Worm (Caenorhabditis elegans) whole organism, L2 larva: Measurements from ENCODE around the gene C31B8.12.

ENCODE experiments used
- C34F6.9 ChIP-seq: fragments of 150-350 bp; optimal IDR thresholded peaks from 2 replicates; lab custom pipeline; 2014; ENCODE audit warnings: missing biosample characterization, missing genetic modification characterization
- R02D3.7 ChIP-seq: fragments of 150-350 bp; optimal IDR thresholded peaks from 2 replicates; lab custom pipeline; 2014; ENCODE audit warnings: missing biosample characterization, missing genetic modification characterization
- Y55F3AM.14 ChIP-seq: fragments of 200-800 bp; sonication (Bioruptor generic); optimal IDR thresholded peaks from 2 replicates; lab custom pipeline; 2018; ENCODE audit warnings: mild to moderate bottlenecking, missing genetic modification characterization, missing compliant biosample characterization
- ZK546.5 ChIP-seq: sonication (generic microtip); optimal IDR thresholded peaks from 2 replicates; lab custom pipeline; 2017; ENCODE audit warnings: missing biosample characterization, missing genetic modification characterization
- alr-1 ChIP-seq: fragments of 150-350 bp; optimal IDR thresholded peaks from 2 replicates; lab custom pipeline; 2014; ENCODE audit warnings: missing biosample characterization, missing genetic modification characterization
- aly-2 ChIP-seq: fragments of 150-350 bp; optimal IDR thresholded peaks from 2 replicates; lab custom pipeline; 2014; ENCODE audit warnings: missing biosample characterization, missing genetic modification characterization
- ama-1 ChIP-seq: fragments of 150-350 bp; optimal IDR thresholded peaks from 2 replicates; lab custom pipeline; 2018; ENCODE audit warnings: inconsistent platforms
- blmp-1 ChIP-seq: sonication (generic microtip); optimal IDR thresholded peaks from 2 replicates; lab custom pipeline; 2017; ENCODE audit warnings: missing genetic modification characterization, mild to moderate bottlenecking, missing compliant biosample characterization, antibody characterized with exemption, moderate library complexity; ENCODE audit not compliant: insufficient read depth
- ceh-82 ChIP-seq: fragments of 150-350 bp; optimal IDR thresholded peaks from 2 replicates; lab custom pipeline; 2014; ENCODE audit warnings: missing biosample characterization, missing genetic modification characterization
- crh-2 ChIP-seq: sonication (generic microtip); optimal IDR thresholded peaks from 2 replicates; lab custom pipeline; 2017; ENCODE audit warnings: missing biosample characterization, missing genetic modification characterization
- dmd-4 ChIP-seq: sonication (generic microtip); optimal IDR thresholded peaks from 2 replicates; lab custom pipeline; 2017; ENCODE audit warnings: missing biosample characterization, missing genetic modification characterization
- egl-27 ChIP-seq: sonication (generic microtip); optimal IDR thresholded peaks from 3 replicates; lab custom pipeline; 2017; ENCODE audit warnings: missing biosample characterization, missing genetic modification reagents, missing genetic modification characterization
- elt-1 ChIP-seq: fragments of 150-350 bp; optimal IDR thresholded peaks from 2 replicates; lab custom pipeline; 2014; ENCODE audit warnings: missing biosample characterization, missing genetic modification characterization
- elt-3 ChIP-seq: sonication (generic microtip); optimal IDR thresholded peaks from 2 replicates; lab custom pipeline; 2017; ENCODE audit warnings: missing biosample characterization, missing genetic modification characterization
- fos-1 ChIP-seq: fragments of 150-350 bp; optimal IDR thresholded peaks from 2 replicates; lab custom pipeline; 2014; ENCODE audit warnings: missing biosample characterization, missing genetic modification characterization
- gmeb-1 ChIP-seq: fragments of 150-350 bp; optimal IDR thresholded peaks from 2 replicates; lab custom pipeline; 2014; ENCODE audit warnings: missing biosample characterization, missing genetic modification characterization
- lin-11 ChIP-seq: fragments of 150-350 bp; sonication (generic microtip); optimal IDR thresholded peaks from 2 replicates; lab custom pipeline; 2014; ENCODE audit warnings: missing biosample characterization, missing genetic modification characterization, inconsistent platforms, mixed read lengths
- lin-13 ChIP-seq: fragments of 150-350 bp; optimal IDR thresholded peaks from 2 replicates; lab custom pipeline; 2014; ENCODE audit warnings: missing biosample characterization, missing genetic modification reagents, missing genetic modification characterization
- lin-39 ChIP-seq: fragments of 150-350 bp; optimal IDR thresholded peaks from 2 replicates; lab custom pipeline; 2014; ENCODE audit warnings: missing biosample characterization, missing genetic modification reagents, missing genetic modification characterization
- mab-5 ChIP-seq: fragments of 150-350 bp; optimal IDR thresholded peaks from 2 replicates; lab custom pipeline; 2014; ENCODE audit warnings: missing biosample characterization, missing genetic modification characterization
- mbf-1 ChIP-seq: sonication (generic microtip); optimal IDR thresholded peaks from 2 replicates; lab custom pipeline; 2017; ENCODE audit warnings: missing biosample characterization, missing genetic modification characterization
- mdl-1 ChIP-seq, 2 experiments: fragments of 150-350 bp in 1 of 2; sonication (generic microtip) in 1 of 2; optimal IDR thresholded peaks; 2 replicates each; lab custom pipeline; 2017; ENCODE audit warnings: missing biosample characterization in 2 of 2, missing genetic modification characterization in 2 of 2
- nhr-10 ChIP-seq: sonication (generic microtip); optimal IDR thresholded peaks from 2 replicates; lab custom pipeline; 2017; ENCODE audit warnings: missing biosample characterization, missing genetic modification characterization
- nhr-11 ChIP-seq: fragments of 150-350 bp; optimal IDR thresholded peaks from 2 replicates; lab custom pipeline; 2014; ENCODE audit warnings: missing biosample characterization, missing genetic modification characterization
- nhr-129 ChIP-seq: fragments of 150-350 bp; optimal IDR thresholded peaks from 2 replicates; lab custom pipeline; 2014; ENCODE audit warnings: missing biosample characterization, missing genetic modification characterization
- nhr-21 ChIP-seq: fragments of 150-350 bp; optimal IDR thresholded peaks from 2 replicates; lab custom pipeline; 2014; ENCODE audit warnings: missing biosample characterization, missing genetic modification characterization
- nhr-23 ChIP-seq: fragments of 150-350 bp; optimal IDR thresholded peaks from 2 replicates; lab custom pipeline; 2014; ENCODE audit warnings: missing biosample characterization, missing genetic modification reagents, missing genetic modification characterization
- nhr-25 ChIP-seq: fragments of 150-350 bp; sonication (generic microtip); optimal IDR thresholded peaks from 3 replicates; lab custom pipeline; 2014; ENCODE audit warnings: missing biosample characterization, missing genetic modification characterization
- nhr-6 ChIP-seq: fragments of 150-350 bp; optimal IDR thresholded peaks from 2 replicates; lab custom pipeline; 2014; ENCODE audit warnings: missing biosample characterization, missing genetic modification characterization
- nhr-77 ChIP-seq: fragments of 150-350 bp; optimal IDR thresholded peaks from 2 replicates; lab custom pipeline; 2014; ENCODE audit warnings: missing biosample characterization, missing genetic modification characterization
- peb-1 ChIP-seq: fragments of 150-350 bp; optimal IDR thresholded peaks from 2 replicates; lab custom pipeline; 2014; ENCODE audit warnings: missing biosample characterization, missing genetic modification characterization
- skn-1 ChIP-seq: sonication (generic microtip); optimal IDR thresholded peaks from 2 replicates; lab custom pipeline; 2017; ENCODE audit warnings: missing biosample characterization, missing genetic modification characterization
- sma-3 ChIP-seq: sonication (generic microtip); optimal IDR thresholded peaks from 2 replicates; lab custom pipeline; 2016; ENCODE audit warnings: missing genetic modification reagents, missing genetic modification characterization, missing compliant biosample characterization
- sma-9 ChIP-seq, 2 experiments: fragments of 150-350 bp in 1 of 2; sonication (generic microtip) in 1 of 2; optimal IDR thresholded peaks; 2 replicates each; lab custom pipeline; 2014 to 2016; ENCODE audit warnings: missing genetic modification characterization in 2 of 2, mild to moderate bottlenecking in 1 of 2, missing biosample characterization in 1 of 2, missing compliant biosample characterization in 1 of 2, missing genetic modification reagents in 1 of 2, moderate library complexity in 1 of 2
- snpc-4 ChIP-seq: fragments of 150-350 bp; optimal IDR thresholded peaks from 2 replicates; lab custom pipeline; 2014; ENCODE audit warnings: missing biosample characterization, missing genetic modification characterization
- unc-39 ChIP-seq: fragments of 150-350 bp; optimal IDR thresholded peaks from 2 replicates; lab custom pipeline; 2014; ENCODE audit warnings: missing biosample characterization, missing genetic modification characterization
- unc-55 ChIP-seq: fragments of 150-350 bp; sonication (generic microtip); optimal IDR thresholded peaks from 3 replicates; lab custom pipeline; 2014; ENCODE audit warnings: missing biosample characterization, missing genetic modification reagents, missing genetic modification characterization
- unc-62 ChIP-seq: fragments of 150-350 bp; optimal IDR thresholded peaks from 2 replicates; lab custom pipeline; 2014; ENCODE audit warnings: missing biosample characterization, missing genetic modification reagents, missing genetic modification characterization
- zag-1 ChIP-seq: fragments of 150-350 bp; optimal IDR thresholded peaks from 2 replicates; lab custom pipeline; 2014; ENCODE audit warnings: missing biosample characterization, missing genetic modification characterization
- ztf-1 ChIP-seq: fragments of 200-800 bp; sonication (Bioruptor generic); conservative IDR thresholded peaks from 2 replicates; pipeline ENCODE4 v1.3.6; 2022; ENCODE audit warnings: missing genetic modification characterization, missing compliant biosample characterization
- ztf-4 ChIP-seq: fragments of 150-350 bp; optimal IDR thresholded peaks from 2 replicates; lab custom pipeline; 2014; ENCODE audit warnings: missing biosample characterization, missing genetic modification characterization

C31B8.12 gene

ce11 chrV:2931252-2931651, 3.8 kb upstream of the C31B8.12 start, which contains the start of gene C31B8.1:
TSS of gene C31B8.1 (plus strand) at chrV:2931552.
- no peak for TF ChIP-seq snpc-4 (tag; lab: Kevin White, UChicago)
- TF ChIP-seq unc-39 (tag; lab: Kevin White, UChicago), result no peak
- no peak for TF ChIP-seq mbf-1 (tag; lab: Kevin White, UChicago)
- no peak for TF ChIP-seq dmd-4 (tag; lab: Kevin White, UChicago)
- TF ChIP-seq ztf-4 (tag; lab: Kevin White, UChicago), result no peak
- no peak for TF ChIP-seq fos-1 (tag; lab: Kevin White, UChicago)
- TF ChIP-seq Y55F3AM.14 (GFP tag; lab: Kevin White, UChicago), result no peak
- no peak for TF ChIP-seq sma-3 (GFP tag; lab: Kevin White, UChicago)
- TF ChIP-seq egl-27 (tag; lab: Kevin White, UChicago), result no peak
- no peak for TF ChIP-seq nhr-129 (tag; lab: Kevin White, UChicago)
- TF ChIP-seq zag-1 (tag; lab: Kevin White, UChicago), result no peak
- TF ChIP-seq alr-1 (tag; lab: Kevin White, UChicago), result no peak
- no peak for TF ChIP-seq peb-1 (tag; lab: Kevin White, UChicago)
- TF ChIP-seq C34F6.9 (tag; lab: Kevin White, UChicago), result no peak

ce11 chrV:2929753-2930152, 2.3 kb upstream of the C31B8.12 start, which contains the start of gene C31B8.16:
TSS of gene C31B8.16 (plus strand) at chrV:2930053.
- TF ChIP-seq lin-39 (tag; lab: Kevin White, UChicago) (no peak), nhr-10 (tag; lab: Kevin White, UChicago) (no peak), ceh-82 (tag; lab: Kevin White, UChicago) (no peak), nhr-77 (no peak), aly-2 (tag; lab: Kevin White, UChicago) (no peak), nhr-129 (tag; lab: Kevin White, UChicago) (no peak), R02D3.7 (no peak), dmd-4 (tag; lab: Kevin White, UChicago) (no peak), nhr-21 (no peak), Y55F3AM.14 (GFP tag; lab: Kevin White, UChicago) (no peak), sma-9 (GFP tag; optimal IDR thresholded peaks at IDR 0.05; lab: Kevin White, UChicago) (no peak), sma-9 (tag; optimal IDR thresholded peaks at IDR 0.05; lab: Kevin White, UChicago) (no peak), C34F6.9 (tag; lab: Kevin White, UChicago) (no peak), lin-11 (tag; lab: Kevin White, UChicago) (no peak), ama-1 (no peak), elt-3 (tag; lab: Kevin White, UChicago) (no peak)

ce11 chrV:2922594-2922993, 4.9 kb downstream of the C31B8.12 start, which contains the start of gene srh-38:
TSS of gene srh-38 (minus strand) at chrV:2922694.
- no peak for TF ChIP-seq ztf-1 (GFP tag; lab: Robert Waterston, UW)
- TF ChIP-seq mdl-1 (tag; optimal IDR thresholded peaks at IDR 0.05; lab: Kevin White, UChicago), result no peak
- no peak for TF ChIP-seq Y55F3AM.14 (GFP tag; lab: Kevin White, UChicago)
- TF ChIP-seq ceh-82 (tag; lab: Kevin White, UChicago), result no peak
- no peak for TF ChIP-seq skn-1 (tag; lab: Kevin White, UChicago)
- no peak for TF ChIP-seq nhr-77
- TF ChIP-seq nhr-129 (tag; lab: Kevin White, UChicago), result no peak
- TF ChIP-seq elt-1 (tag; lab: Kevin White, UChicago), result no peak
- no peak for TF ChIP-seq lin-39 (tag; lab: Kevin White, UChicago)
- no peak for TF ChIP-seq lin-13
- no peak for TF ChIP-seq crh-2 (tag; lab: Kevin White, UChicago)
- TF ChIP-seq mbf-1 (tag; lab: Kevin White, UChicago), result no peak

- no peak for TF ChIP-seq sma-3 (GFP tag; lab: Kevin White, UChicago)
- TF ChIP-seq nhr-11 (tag; lab: Kevin White, UChicago), result no peak
- no peak for TF ChIP-seq mab-5 (tag; lab: Kevin White, UChicago)
- TF ChIP-seq dmd-4 (tag; lab: Kevin White, UChicago), result no peak
- TF ChIP-seq skn-1 (tag; lab: Kevin White, UChicago), result no peak
- TF ChIP-seq nhr-21, result no peak
- TF ChIP-seq nhr-6 (tag; lab: Kevin White, UChicago), result no peak
- TF ChIP-seq elt-1 (tag; lab: Kevin White, UChicago), result no peak
- TF ChIP-seq gmeb-1 (tag; lab: Kevin White, UChicago), result no peak
- no peak for TF ChIP-seq egl-27 (tag; lab: Kevin White, UChicago)
- no peak for TF ChIP-seq nhr-10 (tag; lab: Kevin White, UChicago)
- no peak for TF ChIP-seq crh-2 (tag; lab: Kevin White, UChicago)
- no peak for TF ChIP-seq nhr-25 (tag; lab: Kevin White, UChicago)
- TF ChIP-seq Y55F3AM.14 (GFP tag; lab: Kevin White, UChicago), result no peak
- no peak for TF ChIP-seq nhr-23 (tag; lab: Kevin White, UChicago)
- no peak for TF ChIP-seq blmp-1 (tag; lab: Kevin White, UChicago)
- no peak for TF ChIP-seq ZK546.5 (tag; lab: Kevin White, UChicago)
- no peak for TF ChIP-seq unc-55 (GFP tag; lab: Kevin White, UChicago)
- no peak for TF ChIP-seq unc-62 (GFP tag; lab: Kevin White, UChicago)
- TF ChIP-seq, all 48 proteins: peak for 0
Observed at ce11 chrV:2920125-2920524, 7.3 kb downstream of the C31B8.12 start.
